Worm (Caenorhabditis elegans) whole organism, L2 larva: ENCODE results near the gene K06A9.1.

ENCODE experiments used
- R02D3.7 ChIP-seq: fragments of 150-350 bp; optimal IDR thresholded peaks from 2 replicates; lab custom pipeline; 2014; ENCODE audit warnings: missing biosample characterization, missing genetic modification characterization
- ceh-82 ChIP-seq: fragments of 150-350 bp; optimal IDR thresholded peaks from 2 replicates; lab custom pipeline; 2014; ENCODE audit warnings: missing biosample characterization, missing genetic modification characterization
- elt-1 ChIP-seq: fragments of 150-350 bp; optimal IDR thresholded peaks from 2 replicates; lab custom pipeline; 2014; ENCODE audit warnings: missing biosample characterization, missing genetic modification characterization
- lin-11 ChIP-seq: fragments of 150-350 bp; sonication (generic microtip); optimal IDR thresholded peaks from 2 replicates; lab custom pipeline; 2014; ENCODE audit warnings: missing biosample characterization, missing genetic modification characterization, inconsistent platforms, mixed read lengths
- lsy-2 ChIP-seq, 2 experiments: fragments of 150-350 bp in 1 of 2; sonication (generic microtip) in 1 of 2; optimal IDR thresholded peaks; 2 replicates each; lab custom pipeline; 2014 to 2017; ENCODE audit warnings: missing biosample characterization in 2 of 2, missing genetic modification characterization in 2 of 2
- mab-5 ChIP-seq: fragments of 150-350 bp; optimal IDR thresholded peaks from 2 replicates; lab custom pipeline; 2014; ENCODE audit warnings: missing biosample characterization, missing genetic modification characterization
- skn-1 ChIP-seq: sonication (generic microtip); optimal IDR thresholded peaks from 2 replicates; lab custom pipeline; 2017; ENCODE audit warnings: missing biosample characterization, missing genetic modification characterization
- snpc-4 ChIP-seq: fragments of 150-350 bp; optimal IDR thresholded peaks from 2 replicates; lab custom pipeline; 2014; ENCODE audit warnings: missing biosample characterization, missing genetic modification characterization
- unc-39 ChIP-seq: fragments of 150-350 bp; optimal IDR thresholded peaks from 2 replicates; lab custom pipeline; 2014; ENCODE audit warnings: missing biosample characterization, missing genetic modification characterization

ce11 chrX:1536138-1536537 is 11.2 kb upstream of the K06A9.1 start, which contains the start of gene K06A9.2:
- TF ChIP-seq unc-39 (tag; lab: Kevin White, UChicago), result no peak
- TF ChIP-seq ceh-82, result no peak
- no peak for TF ChIP-seq mab-5
- no peak for TF ChIP-seq skn-1 (tag; lab: Kevin White, UChicago)
- TF ChIP-seq snpc-4 (tag; lab: Kevin White, UChicago), result no peak
- no peak for TF ChIP-seq elt-1 (tag; lab: Kevin White, UChicago)
- no peak for TF ChIP-seq R02D3.7 (tag; lab: Kevin White, UChicago)
- no peak for TF ChIP-seq lin-11 (tag; lab: Kevin White, UChicago)
- TF ChIP-seq lsy-2 (tag; optimal IDR thresholded peaks at IDR 0.05; lab: Kevin White, UChicago), result peak in 1 of 2 experiments; percentile 30
